Fruit fly (Drosophila melanogaster): ENCODE measurements around the gene CG10252.

DNA sequence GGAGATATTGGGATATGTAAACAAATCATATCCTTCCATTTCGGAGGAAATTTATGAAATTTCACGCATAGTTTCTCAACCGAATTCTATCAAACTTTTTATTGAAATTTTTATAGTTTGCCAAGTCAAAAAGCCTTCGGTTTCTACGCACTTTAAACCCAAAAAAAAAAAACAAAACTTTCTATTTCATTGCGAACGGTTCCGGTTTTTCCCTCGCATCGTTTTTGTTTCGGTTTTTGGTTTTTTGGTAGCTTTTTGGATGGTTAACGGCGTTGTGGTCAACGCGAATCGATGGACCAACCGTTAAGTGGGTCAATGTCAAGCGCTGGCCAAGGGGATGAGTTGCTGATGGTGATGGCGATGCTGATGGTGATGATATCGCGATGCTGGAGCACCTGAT is 44.9 kb upstream of the CG10252 start:
- TF ChIP-seq fd59A (GFP tag; optimal IDR thresholded peaks at IDR 0.05): no peak
- TF ChIP-seq CG6854 (GFP tag; optimal IDR thresholded peaks at IDR 0.05): no peak
- no peak for TF ChIP-seq CG7368 (GFP tag; optimal IDR thresholded peaks at IDR 0.05)
- no peak for TF ChIP-seq Sox102F (GFP tag; optimal IDR thresholded peaks at IDR 0.05)
- no peak for TF ChIP-seq Met (GFP tag; optimal IDR thresholded peaks at IDR 0.05)
- TF ChIP-seq salr (GFP tag; optimal IDR thresholded peaks at IDR 0.05): no peak
